Fruit fly (Drosophila melanogaster) whole organism, pupa: ENCODE measurements around the gene pbl.

ENCODE experiments used
- CG10348 ChIP-seq: fragments of 200-800 bp; sonication (Bioruptor generic); IDR thresholded peaks from 2 replicates; pipeline ENCODE4 v1.3.6; 2022; ENCODE audit warnings: missing biosample characterization, missing genetic modification characterization
- CG12605 ChIP-seq: fragments of 200-800 bp; sonication (Bioruptor generic); IDR thresholded peaks from 2 replicates; pipeline ENCODE4 v1.3.6; 2022; ENCODE audit warnings: missing biosample characterization, missing genetic modification characterization
- CG13204 ChIP-seq: fragments of 200-800 bp; sonication (Bioruptor generic); optimal IDR thresholded peaks from 2 replicates; lab custom pipeline; 2018; ENCODE audit warnings: missing biosample characterization, mild to moderate bottlenecking, missing genetic modification characterization, moderate library complexity
- CG14655 ChIP-seq: fragments of 200-800 bp; sonication (Bioruptor generic); optimal IDR thresholded peaks from 3 replicates; lab custom pipeline; 2017; ENCODE audit warnings: mild to moderate bottlenecking, missing biosample characterization, missing genetic modification reagents, missing genetic modification characterization
- CG15710 ChIP-seq: fragments of 200-800 bp; sonication (Bioruptor generic); optimal IDR thresholded peaks from 2 replicates; lab custom pipeline; 2018; ENCODE audit warnings: missing biosample characterization, mild to moderate bottlenecking, missing genetic modification characterization, moderate library complexity
- CG17806 ChIP-seq: fragments of 200-800 bp; sonication (Bioruptor generic); optimal IDR thresholded peaks from 2 replicates; lab custom pipeline; 2018; ENCODE audit warnings: missing biosample characterization, mild to moderate bottlenecking, missing genetic modification characterization, moderate library complexity
- CG32121 ChIP-seq: fragments of 200-800 bp; sonication (Bioruptor generic); IDR thresholded peaks from 2 replicates; pipeline ENCODE4 v1.3.6; 2022; ENCODE audit warnings: missing biosample characterization, missing genetic modification characterization
- CG34367 ChIP-seq: fragments of 200-800 bp; sonication (Bioruptor generic); optimal IDR thresholded peaks from 2 replicates; lab custom pipeline; 2018; ENCODE audit warnings: missing biosample characterization, mild to moderate bottlenecking, missing genetic modification characterization
- CG4496 ChIP-seq: fragments of 200-800 bp; sonication (Bioruptor generic); IDR thresholded peaks from 3 replicates; pipeline ENCODE4 v1.3.6; 2022; ENCODE audit warnings: missing biosample characterization, missing genetic modification characterization
- CG8159 ChIP-seq: fragments of 200-800 bp; sonication (Bioruptor generic); optimal IDR thresholded peaks from 3 replicates; lab custom pipeline; 2018; ENCODE audit warnings: missing biosample characterization, mild to moderate bottlenecking, missing genetic modification characterization, moderate library complexity
- CG8301 ChIP-seq: fragments of 200-800 bp; sonication (Bioruptor generic); optimal IDR thresholded peaks from 2 replicates; lab custom pipeline; 2018; ENCODE audit warnings: missing biosample characterization, mild to moderate bottlenecking, missing genetic modification characterization
- CG9948 ChIP-seq: fragments of 200-800 bp; sonication (Bioruptor generic); optimal IDR thresholded peaks from 2 replicates; lab custom pipeline; 2018; ENCODE audit warnings: missing biosample characterization, mild to moderate bottlenecking, missing genetic modification characterization, moderate library complexity
- D1 ChIP-seq: fragments of 200-800 bp; sonication (Bioruptor generic); optimal IDR thresholded peaks from 2 replicates; lab custom pipeline; 2018; ENCODE audit warnings: missing biosample characterization, mild to moderate bottlenecking, missing genetic modification characterization, moderate library complexity
- EcR ChIP-seq: fragments of 200-800 bp; sonication (Bioruptor generic); optimal IDR thresholded peaks from 3 replicates; lab custom pipeline; 2019; ENCODE audit warnings: missing biosample characterization, missing genetic modification characterization, mild to moderate bottlenecking, moderate library complexity, missing genetic modification reagents
- Ets98B ChIP-seq: fragments of 200-800 bp; sonication (Bioruptor generic); IDR thresholded peaks from 2 replicates; pipeline ENCODE4 v1.3.6; 2022; ENCODE audit warnings: missing biosample characterization, missing genetic modification characterization
- Pif1A ChIP-seq: fragments of 200-800 bp; sonication (Bioruptor generic); optimal IDR thresholded peaks from 3 replicates; lab custom pipeline; 2016; ENCODE audit warnings: missing biosample characterization, missing genetic modification characterization
- Pif1B ChIP-seq: fragments of 200-800 bp; sonication (Bioruptor generic); optimal IDR thresholded peaks from 3 replicates; lab custom pipeline; 2016; ENCODE audit warnings: missing biosample characterization, missing genetic modification characterization
- Snoo ChIP-seq: fragments of 200-800 bp; sonication (Bioruptor generic); optimal IDR thresholded peaks from 3 replicates; lab custom pipeline; 2017; ENCODE audit warnings: missing biosample characterization, mild to moderate bottlenecking, missing genetic modification characterization, inconsistent platforms
- fd96Ca ChIP-seq: fragments of 200-800 bp; sonication (Bioruptor generic); IDR thresholded peaks from 3 replicates; pipeline ENCODE4 v1.3.6; 2022; ENCODE audit warnings: missing biosample characterization, missing genetic modification characterization
- gl ChIP-seq: fragments of 200-800 bp; sonication (Bioruptor generic); optimal IDR thresholded peaks from 2 replicates; lab custom pipeline; 2018; ENCODE audit warnings: missing biosample characterization, mild to moderate bottlenecking, missing genetic modification characterization
- rn ChIP-seq: fragments of 200-800 bp; sonication (Bioruptor generic); IDR thresholded peaks from 2 replicates; pipeline ENCODE4 v1.3.6; 2022; ENCODE audit warnings: missing biosample characterization, missing genetic modification characterization

Gene pbl

DNA sequence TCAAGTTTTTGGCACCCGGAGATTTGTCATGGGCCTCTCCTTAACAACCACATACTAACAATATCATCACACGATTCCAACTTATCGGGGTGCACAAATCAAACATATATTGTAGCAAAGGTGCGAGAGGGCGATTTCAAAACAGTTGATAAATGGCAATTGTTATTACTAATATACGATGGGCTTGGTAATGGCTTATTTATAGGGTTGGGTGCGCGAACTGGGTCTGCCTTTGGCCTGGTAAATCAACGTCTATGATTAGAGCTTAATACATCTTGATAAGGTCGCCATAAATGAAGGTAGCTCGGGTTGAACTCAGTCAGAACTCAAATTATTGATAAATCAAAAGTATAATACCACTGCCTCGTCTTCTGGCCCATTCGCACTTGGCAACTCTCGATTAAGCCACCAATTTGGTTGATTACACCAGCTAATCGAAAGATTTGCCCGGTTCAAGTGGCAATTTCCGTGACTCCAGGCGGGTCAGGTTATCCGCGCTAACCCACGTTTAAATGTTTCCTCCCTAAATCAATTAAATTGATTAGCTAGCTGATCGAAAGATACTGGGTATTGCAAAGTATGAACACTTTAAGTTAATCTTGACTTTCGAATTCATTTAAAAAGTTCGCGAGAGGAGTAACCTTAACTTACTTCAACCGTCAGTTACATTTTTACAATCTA lies 28.9 kb upstream of the pbl start:
- no peak for TF ChIP-seq Ets98B (GFP tag; lab: Robert Waterston, UW)

DNA sequence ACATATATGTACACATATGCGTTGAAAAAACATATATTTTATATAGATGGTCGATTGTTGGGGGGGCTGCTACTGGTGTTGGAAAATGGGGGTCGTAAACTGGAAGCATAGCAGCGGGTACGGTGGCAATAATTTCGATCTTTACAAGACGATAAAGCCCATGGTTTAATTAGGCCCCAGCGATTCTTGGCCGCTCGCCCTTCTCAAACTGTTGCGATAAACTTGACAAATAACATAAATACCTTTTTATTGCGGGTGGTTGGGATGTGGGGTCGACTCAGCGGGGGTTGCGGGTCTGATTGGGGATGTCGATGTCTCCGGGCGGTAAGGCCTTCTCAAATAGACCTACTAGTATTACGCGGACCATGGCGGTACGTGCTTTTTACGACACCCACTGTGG lies 26.9 kb upstream of the pbl start:
- TF ChIP-seq EcR (GFP tag; lab: Kevin White, UChicago) (no peak), CG8159 (tag; lab: Kevin White, UChicago) (no peak), Pif1A (GFP tag; lab: Kevin White, UChicago) (no peak), CG9948 (no peak), CG13204 (GFP tag; lab: Kevin White, UChicago) (no peak), rn (GFP tag; lab: Robert Waterston, UW) (no peak), Snoo (tag; lab: Kevin White, UChicago) (no peak), D1 (tag; lab: Kevin White, UChicago) (no peak), CG17806 (tag; lab: Kevin White, UChicago) (no peak), CG8301 (tag; lab: Kevin White, UChicago) (no peak), CG4496 (GFP tag; lab: Robert Waterston, UW) (no peak), Pif1B (GFP tag; lab: Kevin White, UChicago) (no peak), CG32121 (GFP tag; lab: Robert Waterston, UW) (no peak), CG10348 (GFP tag; lab: Robert Waterston, UW) (no peak), fd96Ca (no peak)

DNA sequence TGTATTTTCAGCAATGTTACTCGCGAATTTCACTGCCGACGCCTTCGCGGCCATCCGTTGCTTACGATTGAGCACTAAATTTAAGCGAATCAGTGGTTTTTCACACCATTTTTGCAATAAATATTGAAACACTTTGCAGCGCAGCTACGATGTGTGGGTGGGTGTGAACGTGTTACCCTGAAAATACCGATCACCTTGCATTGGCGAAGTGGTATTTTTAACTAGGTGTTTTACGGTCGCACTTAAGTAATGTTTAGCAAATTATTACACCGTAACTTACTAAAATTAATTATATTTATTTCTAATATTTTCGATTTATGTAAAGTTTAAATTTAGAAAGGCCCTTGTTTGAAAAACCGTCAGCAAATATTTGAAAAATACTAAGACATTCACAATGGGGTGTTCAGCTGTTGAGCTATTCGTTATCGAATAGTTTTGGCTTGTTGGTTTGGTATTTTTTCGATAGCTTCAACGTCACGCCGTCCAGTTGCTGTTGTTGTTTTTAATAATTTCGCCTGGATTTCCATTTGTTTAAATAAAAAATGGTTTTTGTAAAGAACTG lies 24.3 kb upstream of the pbl start, which contains the start of the genes syd and Srp9:
TSS of gene syd (minus strand) at position 188 of the 562 bp plus-strand sequence.
TSS of gene Srp9 (plus strand) at position 441 of the 562 bp plus-strand sequence.
- TF ChIP-seq CG9948, result no peak
- no peak for TF ChIP-seq Pif1A (GFP tag; lab: Kevin White, UChicago)
- TF ChIP-seq CG15710 (tag; lab: Kevin White, UChicago), result no peak
- TF ChIP-seq EcR (GFP tag; lab: Kevin White, UChicago), result no peak
- no peak for TF ChIP-seq CG34367
- TF ChIP-seq fd96Ca, result no peak
- TF ChIP-seq D1 (tag; lab: Kevin White, UChicago), result no peak
- TF ChIP-seq CG12605 (GFP tag; lab: Robert Waterston, UW), result no peak
- TF ChIP-seq Pif1B (GFP tag; lab: Kevin White, UChicago), result no peak
- TF ChIP-seq CG10348 (GFP tag; lab: Robert Waterston, UW), result no peak
- no peak for TF ChIP-seq CG13204 (GFP tag; lab: Kevin White, UChicago)
- TF ChIP-seq CG8159 (tag; lab: Kevin White, UChicago), result no peak
- no peak for TF ChIP-seq rn (GFP tag; lab: Robert Waterston, UW)
- no peak for TF ChIP-seq CG4496 (GFP tag; lab: Robert Waterston, UW)
- TF ChIP-seq CG17806 (tag; lab: Kevin White, UChicago), result no peak
- TF ChIP-seq Ets98B (GFP tag; lab: Robert Waterston, UW), result no peak
- no peak for TF ChIP-seq gl (tag; lab: Kevin White, UChicago)
- TF ChIP-seq CG32121 (GFP tag; lab: Robert Waterston, UW), result no peak
- TF ChIP-seq Snoo (tag; lab: Kevin White, UChicago), result no peak
- TF ChIP-seq CG14655, result no peak

DNA sequence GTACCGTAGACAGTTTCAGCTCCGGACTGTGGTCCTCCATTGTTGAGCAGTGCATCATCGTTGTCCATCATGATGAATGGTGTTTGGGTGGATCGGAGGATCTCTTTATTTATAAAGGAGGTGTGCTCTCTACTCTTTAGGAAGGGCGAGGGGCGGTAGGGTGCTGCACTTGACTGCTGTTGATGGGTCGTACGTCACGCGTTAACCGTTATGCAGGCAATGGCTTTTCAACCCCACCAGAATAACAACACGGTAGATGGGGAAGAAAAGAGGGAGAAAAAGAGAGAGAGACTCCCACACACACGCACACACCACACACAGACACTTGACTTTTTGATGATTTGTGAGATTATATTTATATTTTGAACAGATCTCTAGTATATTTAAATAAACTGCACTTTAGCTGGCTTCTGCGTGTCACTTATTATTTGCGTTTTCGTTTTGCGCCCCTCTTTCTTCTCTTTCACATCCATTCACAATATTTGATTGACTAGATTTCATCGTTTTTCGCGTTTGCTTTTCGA lies 23.7 kb upstream of the pbl start:
- TF ChIP-seq CG15710 (tag; lab: Kevin White, UChicago) (no peak), EcR (GFP tag; lab: Kevin White, UChicago) (peak; percentile 30)

DNA sequence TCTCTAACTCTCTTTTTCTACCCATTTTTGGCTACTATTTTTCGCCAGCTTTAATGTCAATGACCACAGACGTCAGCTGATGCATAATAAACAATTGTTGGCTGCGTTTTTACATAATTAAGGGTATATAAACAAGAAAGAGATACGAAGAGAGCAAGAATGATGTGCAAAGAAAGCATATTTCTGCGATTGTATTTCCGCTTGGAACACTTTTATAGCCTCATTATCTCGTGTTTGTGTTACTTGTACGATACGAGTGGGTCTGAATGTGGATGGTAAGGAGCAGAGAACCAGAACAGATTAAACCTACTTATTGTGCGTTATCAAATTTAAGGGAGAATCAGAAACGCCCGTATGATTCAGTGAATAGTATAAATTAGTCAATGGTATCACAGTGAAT lies 23.1 kb upstream of the pbl start:
- TF ChIP-seq Pif1A (GFP tag; lab: Kevin White, UChicago) (no peak), EcR (GFP tag; lab: Kevin White, UChicago) (peak; percentile 45), CG13204 (GFP tag; lab: Kevin White, UChicago) (no peak)

DNA sequence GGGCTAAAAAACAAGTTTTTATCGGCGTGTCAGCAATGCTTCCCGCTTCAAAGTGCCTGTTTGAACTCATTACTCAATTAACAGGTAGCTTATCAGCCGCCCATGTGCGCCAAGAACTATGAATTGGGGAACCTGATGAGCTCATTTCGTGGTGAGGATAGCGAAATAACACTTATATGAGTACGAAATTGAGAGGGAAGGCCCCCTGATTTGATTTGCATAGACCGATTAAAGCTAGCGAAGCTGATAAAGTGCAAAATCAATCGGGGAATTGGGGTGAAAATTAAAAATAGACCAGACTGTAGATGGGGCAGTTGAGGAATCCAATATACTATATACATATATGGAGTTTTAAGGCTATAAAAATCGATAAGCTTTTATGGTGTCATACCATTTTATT lies 22.4 kb upstream of the pbl start:
- TF ChIP-seq CG10348 (GFP tag; lab: Robert Waterston, UW) (no peak), Ets98B (GFP tag; lab: Robert Waterston, UW) (no peak), CG12605 (GFP tag; lab: Robert Waterston, UW) (no peak)
